Fruit fly (Drosophila melanogaster): ENCODE measurements around the gene CG12237.
A peak's percentile ranks its signal among the peaks of the same experiment; 100 is the strongest.

CG12237 gene

DNA sequence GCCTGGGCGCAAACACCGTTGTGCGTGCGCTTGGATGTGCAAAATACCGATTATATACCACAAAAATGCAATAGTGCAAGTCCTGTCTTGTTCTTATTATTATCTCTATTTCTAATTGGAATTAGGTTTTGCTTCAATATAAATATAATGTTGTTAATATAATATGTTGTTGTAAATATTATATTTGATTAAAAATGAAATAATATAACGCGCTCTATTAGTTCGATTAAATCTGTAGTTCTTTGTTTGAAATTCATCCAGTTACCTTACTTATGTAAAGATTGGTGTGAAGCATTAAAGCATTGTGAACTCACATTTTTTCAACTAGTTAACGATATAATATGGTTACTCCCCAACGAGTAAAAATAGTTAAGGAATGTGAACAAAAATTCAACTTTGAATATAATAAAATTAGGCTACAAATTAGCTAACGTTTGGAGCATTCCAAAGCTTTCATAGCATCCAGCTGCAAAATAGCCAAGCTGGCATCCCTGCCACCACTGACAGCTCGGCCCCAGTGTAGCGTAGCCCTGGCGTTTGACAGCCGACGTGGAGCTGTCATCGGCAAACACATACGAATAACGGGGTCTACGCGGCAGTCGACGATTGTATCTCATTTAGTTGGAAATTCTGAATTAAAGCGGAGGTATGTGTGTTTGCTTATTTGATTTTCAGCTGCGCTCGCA lies at the start of gene CG12237, which contains the start of gene Sec61gamma (continued):
- TF ChIP-seq sisA (GFP tag; IDR thresholded peaks at IDR 0.05) (0 out of 2 replicates have a peak, but pooled peaks have one; percentile 12), tio (GFP tag; optimal IDR thresholded peaks at IDR 0.05) (no peak), nom (GFP tag; optimal IDR thresholded peaks at IDR 0.05) (peak; percentile 72), CG14965 (GFP tag; optimal IDR thresholded peaks at IDR 0.05; ENCODE audit: borderline replicate concordance) (no peak), Max (GFP tag; optimal IDR thresholded peaks at IDR 0.05) (peak; percentile 34), CG11723 (GFP tag; optimal IDR thresholded peaks at IDR 0.05) (no peak), CG13894 (tag; optimal IDR thresholded peaks at IDR 0.05) (peak; percentile 61), HLH3B (GFP tag; IDR thresholded peaks at IDR 0.05) (no peak), crp (GFP tag; optimal IDR thresholded peaks at IDR 0.05) (peak in 1 of 2 experiments; percentile 36), CG4424 (GFP tag; optimal IDR thresholded peaks at IDR 0.05) (no peak), Scr (GFP tag; IDR thresholded peaks at IDR 0.05; ENCODE audit: partially characterized antibody) (no peak), aop (GFP tag; IDR thresholded peaks at IDR 0.05) (no peak), stwl (tag; optimal IDR thresholded peaks at IDR 0.05) (peak; percentile 45), CG4617 (GFP tag; optimal IDR thresholded peaks at IDR 0.05; ENCODE audit: borderline replicate concordance) (peak; percentile 32), wor (GFP tag; IDR thresholded peaks at IDR 0.05) (no peak), CG18599 (GFP tag; optimal IDR thresholded peaks at IDR 0.05) (no peak), CG18011 (GFP tag; optimal IDR thresholded peaks at IDR 0.05) (peak; percentile 96), CG7786 (GFP tag; optimal IDR thresholded peaks at IDR 0.05) (no peak), Hand (GFP tag; optimal IDR thresholded peaks at IDR 0.05) (no peak), CG10565 (GFP tag; optimal IDR thresholded peaks at IDR 0.05) (no peak), exex (tag; optimal IDR thresholded peaks at IDR 0.05) (no peak), CG15696 (tag; optimal IDR thresholded peaks at IDR 0.05) (no peak), lilli (GFP tag; optimal IDR thresholded peaks at IDR 0.05) (peak; percentile 25), CG6791 (GFP tag; IDR thresholded peaks at IDR 0.05; ENCODE audit: partially characterized antibody) (0 out of 3 replicates have a peak, but pooled peaks have one; percentile 22), nmo (GFP tag; optimal IDR thresholded peaks at IDR 0.05) (peak; percentile 33), sr (GFP tag; IDR thresholded peaks at IDR 0.05) (no peak), CG11093 (GFP tag; IDR thresholded peaks at IDR 0.05) (no peak), inv (GFP tag; IDR thresholded peaks at IDR 0.05; ENCODE audit: partially characterized antibody) (no peak), sob (GFP tag; IDR thresholded peaks at IDR 0.05) (0 out of 2 replicates have a peak, but pooled peaks have one; percentile 28), CG6654 (GFP tag; optimal IDR thresholded peaks at IDR 0.05) (no peak), Jarid2 (GFP tag; optimal IDR thresholded peaks at IDR 0.05) (no peak), insv (GFP tag; optimal IDR thresholded peaks at IDR 0.05) (peak in 1 of 2 experiments; percentile 89), CG13287 (GFP tag; IDR thresholded peaks at IDR 0.05; ENCODE audit: partially characterized antibody) (no peak; the same call in 1 of the 2 replicates), bcd (GFP tag; optimal IDR thresholded peaks at IDR 0.05) (peak; percentile 42), Meics (GFP tag; optimal IDR thresholded peaks at IDR 0.05) (peak; percentile 49), CG17802 (tag; optimal IDR thresholded peaks at IDR 0.05) (peak; percentile 15), odd (GFP tag; optimal IDR thresholded peaks at IDR 0.05) (no peak), B-H2 (GFP tag; optimal IDR thresholded peaks at IDR 0.05) (peak; percentile 44), Blimp-1 (GFP tag; optimal IDR thresholded peaks at IDR 0.05) (no peak), pros (GFP tag; optimal IDR thresholded peaks at IDR 0.05) (no peak), al (GFP tag; IDR thresholded peaks at IDR 0.05) (no peak), CG31441 (GFP tag; IDR thresholded peaks at IDR 0.05) (0 out of 2 replicates have a peak, but pooled peaks have one; percentile 32), CG9727 (GFP tag; optimal IDR thresholded peaks at IDR 0.05) (peak; percentile 25), schlank (tag; optimal IDR thresholded peaks at IDR 0.05) (no peak), sim (GFP tag; IDR thresholded peaks at IDR 0.05) (no peak), slp2 (GFP tag; optimal IDR thresholded peaks at IDR 0.05) (peak; percentile 13), CG4328 (GFP tag; optimal IDR thresholded peaks at IDR 0.05) (no peak), mam (GFP tag; optimal IDR thresholded peaks at IDR 0.05) (peak; percentile 37)

Data from whole organism, embryonic.